Worm (Caenorhabditis elegans) whole organism, young adult: ENCODE results near the gene acr-16.

Experiments
- B0019.2 ChIP-seq: fragments of 200-800 bp; sonication (Bioruptor generic); conservative IDR thresholded peaks from 2 replicates; pipeline ENCODE4 v1.3.6; 2022; ENCODE audit warnings: missing genetic modification reagents, missing genetic modification characterization, missing compliant biosample characterization
- C06A6.2 ChIP-seq: fragments of 200-800 bp; sonication (Bioruptor generic); conservative IDR thresholded peaks from 2 replicates; pipeline ENCODE4 v1.3.6; 2022; ENCODE audit warnings: missing genetic modification characterization, missing compliant biosample characterization
- F23B12.7 ChIP-seq: sonication (generic microtip); optimal IDR thresholded peaks from 2 replicates; lab custom pipeline; 2017; ENCODE audit warnings: missing genetic modification characterization, mild to moderate bottlenecking, missing compliant biosample characterization, antibody characterized with exemption, moderate library complexity; ENCODE audit not compliant: insufficient read depth
- F33H1.4 ChIP-seq: fragments of 200-800 bp; sonication (Bioruptor generic); IDR thresholded peaks from 2 replicates; pipeline ENCODE4 v1.3.6; 2022; ENCODE audit warnings: missing genetic modification reagents, missing genetic modification characterization, missing compliant biosample characterization
- F52B5.7 ChIP-seq: sonication (generic microtip); optimal IDR thresholded peaks from 2 replicates; lab custom pipeline; 2016; ENCODE audit warnings: mild to moderate bottlenecking, missing genetic modification characterization, missing compliant biosample characterization
- F57A8.1 ChIP-seq: fragments of 200-800 bp; sonication (Bioruptor generic); optimal IDR thresholded peaks from 2 replicates; lab custom pipeline; 2018; ENCODE audit warnings: mild to moderate bottlenecking, missing genetic modification characterization, moderate library complexity, missing compliant biosample characterization
- Y53F4B.3 ChIP-seq: fragments of 200-800 bp; sonication (Bioruptor generic); IDR thresholded peaks from 2 replicates; pipeline ENCODE4 v1.3.6; 2022; ENCODE audit warnings: missing genetic modification reagents, missing genetic modification characterization, missing compliant biosample characterization
- Y53G8AR.9 ChIP-seq: fragments of 200-800 bp; sonication (Bioruptor generic); conservative IDR thresholded peaks from 2 replicates; pipeline ENCODE4 v1.3.6; 2022; ENCODE audit warnings: missing genetic modification reagents, missing genetic modification characterization, missing compliant biosample characterization
- Y56A3A.18 ChIP-seq: fragments of 200-800 bp; sonication (Bioruptor generic); IDR thresholded peaks from 2 replicates; pipeline ENCODE4 v1.3.6; 2022; ENCODE audit warnings: missing genetic modification reagents, missing genetic modification characterization, missing compliant biosample characterization
- ama-1 ChIP-seq, 3 experiments: fragments of 150-350 bp in 1 of 3; sonication (generic microtip) in 2 of 3; optimal IDR thresholded peaks; 2 replicates each; lab custom pipeline; 2014 to 2018; ENCODE audit warnings: missing biosample characterization in 2 of 3, missing genetic modification characterization in 2 of 3, missing genetic modification reagents in 2 of 3
- attf-6 ChIP-seq: fragments of 200-800 bp; sonication (Bioruptor generic); IDR thresholded peaks from 2 replicates; pipeline ENCODE4 v1.3.6; 2022; ENCODE audit warnings: missing genetic modification reagents, missing genetic modification characterization, missing compliant biosample characterization
- ceh-100 ChIP-seq: fragments of 200-800 bp; sonication (Bioruptor generic); IDR thresholded peaks from 2 replicates; pipeline ENCODE4 v1.3.6; 2022; ENCODE audit warnings: missing genetic modification reagents, missing genetic modification characterization, missing compliant biosample characterization
- ceh-27 ChIP-seq: fragments of 200-800 bp; sonication (Bioruptor generic); optimal IDR thresholded peaks from 2 replicates; lab custom pipeline; 2018; ENCODE audit warnings: mild to moderate bottlenecking, missing genetic modification characterization, moderate library complexity, missing compliant biosample characterization
- ceh-91 ChIP-seq: fragments of 200-800 bp; sonication (Bioruptor generic); IDR thresholded peaks from 2 replicates; pipeline ENCODE4 v1.3.6; 2022; ENCODE audit warnings: missing genetic modification reagents, missing genetic modification characterization, missing compliant biosample characterization
- chd-7 ChIP-seq: sonication (generic microtip); optimal IDR thresholded peaks from 2 replicates; lab custom pipeline; 2016; ENCODE audit warnings: mild to moderate bottlenecking, missing genetic modification characterization, moderate library complexity, missing compliant biosample characterization
- egl-44 ChIP-seq: fragments of 200-800 bp; sonication (Bioruptor generic); IDR thresholded peaks from 2 replicates; pipeline ENCODE4 v1.3.6; 2022; ENCODE audit warnings: missing genetic modification reagents, missing genetic modification characterization, missing compliant biosample characterization
- ets-4 ChIP-seq: fragments of 200-800 bp; sonication (Bioruptor generic); optimal IDR thresholded peaks from 2 replicates; lab custom pipeline; 2018; ENCODE audit warnings: mild to moderate bottlenecking, missing genetic modification characterization, missing compliant biosample characterization
- fkh-3 ChIP-seq: sonication (generic microtip); optimal IDR thresholded peaks from 2 replicates; lab custom pipeline; 2016; ENCODE audit warnings: mild to moderate bottlenecking, missing genetic modification characterization, missing compliant biosample characterization
- him-1 ChIP-seq: sonication (generic microtip); optimal IDR thresholded peaks from 2 replicates; lab custom pipeline; 2016; ENCODE audit warnings: missing genotype, missing genetic modification reagents, missing genetic modification characterization, missing compliant biosample characterization
- hsf-1 ChIP-seq: fragments of 200-800 bp; sonication (Bioruptor generic); IDR thresholded peaks from 2 replicates; pipeline ENCODE4 v1.3.6; 2022; ENCODE audit warnings: missing genetic modification reagents, missing genetic modification characterization, missing compliant biosample characterization
- lag-1 ChIP-seq: fragments of 200-800 bp; sonication (Bioruptor generic); IDR thresholded peaks from 2 replicates; pipeline ENCODE4 v1.3.6; 2022; ENCODE audit warnings: missing genetic modification reagents, missing genetic modification characterization, missing compliant biosample characterization
- let-607 ChIP-seq, 2 experiments: fragments of 200-800 bp in 1 of 2; sonication (Bioruptor generic) in 1 of 2; sonication (generic microtip) in 1 of 2; optimal IDR thresholded peaks; 2 replicates each; lab custom pipeline; 2016 to 2018; ENCODE audit warnings: mild to moderate bottlenecking in 2 of 2, missing compliant biosample characterization in 2 of 2, missing genetic modification characterization in 2 of 2, moderate library complexity in 2 of 2, missing genotype in 1 of 2
- madf-10 ChIP-seq: sonication (generic microtip); optimal IDR thresholded peaks from 2 replicates; lab custom pipeline; 2016; ENCODE audit warnings: mild to moderate bottlenecking, missing genetic modification characterization, missing compliant biosample characterization
- madf-8 ChIP-seq: fragments of 200-800 bp; sonication (Bioruptor generic); conservative IDR thresholded peaks from 2 replicates; pipeline ENCODE4 v1.3.6; 2022; ENCODE audit warnings: missing genetic modification reagents, missing genetic modification characterization, missing compliant biosample characterization
- mxl-1 ChIP-seq: sonication (generic microtip); optimal IDR thresholded peaks from 2 replicates; lab custom pipeline; 2016; ENCODE audit warnings: missing genetic modification characterization, missing compliant biosample characterization
- nfyb-1 ChIP-seq: fragments of 200-800 bp; sonication (Bioruptor generic); IDR thresholded peaks from 2 replicates; pipeline ENCODE4 v1.3.6; 2022; ENCODE audit warnings: missing genetic modification reagents, missing genetic modification characterization, missing compliant biosample characterization
- nhr-27 ChIP-seq: fragments of 200-800 bp; sonication (Bioruptor generic); optimal IDR thresholded peaks from 2 replicates; lab custom pipeline; 2018; ENCODE audit warnings: mild to moderate bottlenecking, missing genetic modification characterization, moderate library complexity, missing compliant biosample characterization
- pbrm-1 ChIP-seq: fragments of 200-800 bp; sonication (Bioruptor generic); IDR thresholded peaks from 2 replicates; pipeline ENCODE4 v1.3.6; 2022; ENCODE audit warnings: missing genetic modification reagents, missing genetic modification characterization, missing compliant biosample characterization
- repo-1 ChIP-seq: sonication (generic microtip); optimal IDR thresholded peaks from 2 replicates; lab custom pipeline; 2017; ENCODE audit warnings: mild to moderate bottlenecking, missing genetic modification characterization, missing compliant biosample characterization
- sdz-38 ChIP-seq: sonication (generic microtip); optimal IDR thresholded peaks from 2 replicates; lab custom pipeline; 2016; ENCODE audit warnings: missing genotype, missing genetic modification characterization, missing compliant biosample characterization
- sea-2 ChIP-seq: fragments of 200-800 bp; sonication (Bioruptor generic); IDR thresholded peaks from 2 replicates; pipeline ENCODE4 v1.3.6; 2022; ENCODE audit warnings: missing genetic modification characterization, missing compliant biosample characterization
- snpc-1.1 ChIP-seq: sonication (generic microtip); optimal IDR thresholded peaks from 2 replicates; lab custom pipeline; 2017; ENCODE audit warnings: missing genetic modification characterization, mild to moderate bottlenecking, missing compliant biosample characterization, antibody characterized with exemption, moderate library complexity, missing genotype, missing genetic modification reagents; ENCODE audit not compliant: insufficient read depth
- snpc-4 ChIP-seq, 5 experiments: fragments of 150-350 bp in 1 of 5; sonication (generic microtip) in 4 of 5; optimal IDR thresholded peaks; 2 replicates each; lab custom pipeline; 2014 to 2018; ENCODE audit warnings: missing genetic modification characterization in 5 of 5, missing biosample characterization in 3 of 5, antibody characterized with exemption in 2 of 5, mild to moderate bottlenecking in 2 of 5, missing compliant biosample characterization in 2 of 5, missing genotype in 2 of 5, moderate library complexity in 2 of 5, missing genetic modification reagents in 1 of 5
- tlf-1 ChIP-seq: fragments of 200-800 bp; sonication (Bioruptor generic); optimal IDR thresholded peaks from 2 replicates; lab custom pipeline; 2018; ENCODE audit warnings: mild to moderate bottlenecking, missing genetic modification characterization, missing compliant biosample characterization
- xnd-1 ChIP-seq: sonication (generic microtip); optimal IDR thresholded peaks from 2 replicates; lab custom pipeline; 2016; ENCODE audit warnings: missing genotype, missing genetic modification reagents, missing genetic modification characterization, missing compliant biosample characterization
- zim-3 ChIP-seq: sonication (generic microtip); optimal IDR thresholded peaks from 2 replicates; lab custom pipeline; 2017; ENCODE audit warnings: mild to moderate bottlenecking, missing genetic modification characterization, moderate library complexity, missing compliant biosample characterization
- ztf-18 ChIP-seq: sonication (generic microtip); optimal IDR thresholded peaks from 2 replicates; lab custom pipeline; 2016; ENCODE audit warnings: missing genotype, mild to moderate bottlenecking, missing genetic modification characterization, missing compliant biosample characterization
- ztf-22 ChIP-seq: fragments of 200-800 bp; sonication (Bioruptor generic); optimal IDR thresholded peaks from 2 replicates; lab custom pipeline; 2018; ENCODE audit warnings: mild to moderate bottlenecking, missing genetic modification characterization, moderate library complexity, missing compliant biosample characterization
- ztf-28 ChIP-seq: fragments of 200-800 bp; sonication (Bioruptor generic); IDR thresholded peaks from 2 replicates; pipeline ENCODE4 v1.3.6; 2022; ENCODE audit warnings: missing genetic modification reagents, missing genetic modification characterization, missing compliant biosample characterization

acr-16 gene

ce11 chrV:8520846-8521553 is 40.0 kb upstream of the acr-16 start, which contains the start of the genes F45F2.11 and otpl-7 (continued):
- TF ChIP-seq madf-8 (GFP tag; lab: Robert Waterston, UW) (peak; percentile 50), sea-2 (GFP tag; lab: Robert Waterston, UW) (no peak), ztf-18 (tag; lab: Kevin White, UChicago) (no peak), ceh-91 (GFP tag; lab: Robert Waterston, UW) (no peak), snpc-1.1 (tag; lab: Kevin White, UChicago) (no peak), F23B12.7 (tag; lab: Kevin White, UChicago) (no peak), sdz-38 (no peak), ztf-28 (GFP tag; lab: Robert Waterston, UW) (no peak), mxl-1 (tag; lab: Kevin White, UChicago) (no peak), madf-10 (no peak), C06A6.2 (no peak), egl-44 (GFP tag; lab: Robert Waterston, UW) (no peak), F33H1.4 (GFP tag; lab: Robert Waterston, UW) (peak; percentile 91), let-607 (tag; optimal IDR thresholded peaks at IDR 0.05; lab: Kevin White, UChicago) (no peak), chd-7 (tag; lab: Kevin White, UChicago) (no peak), lag-1 (GFP tag; lab: Robert Waterston, UW) (no peak), B0019.2 (GFP tag; lab: Robert Waterston, UW) (no peak), ama-1 (optimal IDR thresholded peaks at IDR 0.05; lab: Kevin White, UChicago) (no peak), ama-1 (GFP tag; optimal IDR thresholded peaks at IDR 0.05; lab: Kevin White, UChicago) (no peak), Y53G8AR.9 (GFP tag; lab: Robert Waterston, UW) (no peak), nfyb-1 (no peak), F52B5.7 (tag; lab: Kevin White, UChicago) (no peak), tlf-1 (GFP tag; lab: Kevin White, UChicago) (no peak), Y56A3A.18 (GFP tag; lab: Robert Waterston, UW) (no peak), hsf-1 (GFP tag; lab: Robert Waterston, UW) (no peak), F57A8.1 (GFP tag; lab: Kevin White, UChicago) (no peak), him-1 (tag; lab: Kevin White, UChicago) (peak; percentile 69), nhr-27 (no peak), xnd-1 (tag; lab: Kevin White, UChicago) (peak; percentile 94), repo-1 (tag; lab: Kevin White, UChicago) (no peak), ceh-27 (no peak), ceh-100 (GFP tag; lab: Robert Waterston, UW) (no peak)
- TF ChIP-seq, all 124 proteins: peak for 10

- TF ChIP-seq attf-6 (GFP tag; lab: Robert Waterston, UW) (no peak), ets-4 (GFP tag; lab: Kevin White, UChicago) (no peak), Y53F4B.3 (GFP tag; lab: Robert Waterston, UW) (no peak), F57A8.1 (GFP tag; lab: Kevin White, UChicago) (no peak), fkh-3 (tag; lab: Kevin White, UChicago) (no peak), pbrm-1 (GFP tag; lab: Robert Waterston, UW) (no peak), snpc-4 (GFP tag; optimal IDR thresholded peaks at IDR 0.05; lab: Kevin White, UChicago) (no peak), snpc-4 (tag; optimal IDR thresholded peaks at IDR 0.05; lab: Kevin White, UChicago) (no peak), ztf-22 (GFP tag; lab: Kevin White, UChicago) (no peak), zim-3 (tag; lab: Kevin White, UChicago) (no peak)
These were observed 35.2 kb upstream of the acr-16 start, which contains the start of gene otpl-6 for ce11 chrV:8525774-8526173. TSS of gene otpl-6 (plus strand) at chrV:8526074.
